Worm (Caenorhabditis elegans): ENCODE data around the gene srxa-5.

srxa-5 gene

DNA sequence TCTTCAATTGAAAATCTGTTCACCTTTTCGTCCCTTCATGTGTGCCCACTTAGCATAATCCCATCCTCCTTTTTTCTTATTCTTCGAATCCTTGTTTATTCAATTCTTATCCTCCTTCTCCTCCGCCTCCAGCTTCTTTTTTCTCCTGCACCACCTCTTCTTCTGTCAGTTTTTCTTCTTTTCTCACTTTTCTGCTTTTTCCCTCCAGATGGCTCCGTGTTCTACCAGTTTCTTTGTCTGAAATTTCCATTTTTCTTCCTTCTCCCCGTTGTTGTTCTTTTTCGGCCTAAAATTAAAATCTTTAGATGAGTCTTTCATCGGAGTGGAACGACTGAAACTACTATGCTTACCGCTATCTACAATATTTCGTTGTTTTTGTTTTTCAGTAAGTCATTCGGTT is 48.8 kb downstream of the srxa-5 start, which contains the start of gene acr-21:
TSS of gene acr-21 (plus strand) at position 301 of the 400 bp plus-strand sequence.
- TF ChIP-seq nfyb-1 (GFP tag; IDR thresholded peaks at IDR 0.05): no peak
